Worm (Caenorhabditis elegans) whole organism, young adult: ENCODE data around the gene F02D10.6.
"Not testable (repeated sequence)": the region's sequence is repeated elsewhere in the genome, so short reads cannot be mapped to it uniquely, and the experiment has no call there.

ENCODE experiments used
- Y95B8A.8 ChIP-seq: fragments of 200-800 bp; sonication (Bioruptor generic); IDR thresholded peaks from 2 replicates; pipeline ENCODE4 v1.3.6; 2022; ENCODE audit warnings: missing genetic modification reagents, missing genetic modification characterization, missing compliant biosample characterization
- bed-2 ChIP-seq: fragments of 200-800 bp; sonication (Bioruptor generic); IDR thresholded peaks from 2 replicates; pipeline ENCODE4 v1.3.6; 2022; ENCODE audit warnings: missing genetic modification reagents, missing genetic modification characterization, missing compliant biosample characterization
- ceh-100 ChIP-seq: fragments of 200-800 bp; sonication (Bioruptor generic); IDR thresholded peaks from 2 replicates; pipeline ENCODE4 v1.3.6; 2022; ENCODE audit warnings: missing genetic modification reagents, missing genetic modification characterization, missing compliant biosample characterization
- let-526 ChIP-seq: fragments of 200-800 bp; sonication (Bioruptor generic); IDR thresholded peaks from 2 replicates; pipeline ENCODE4 v1.3.6; 2022; ENCODE audit warnings: missing genetic modification reagents, missing genetic modification characterization, missing compliant biosample characterization

DNA sequence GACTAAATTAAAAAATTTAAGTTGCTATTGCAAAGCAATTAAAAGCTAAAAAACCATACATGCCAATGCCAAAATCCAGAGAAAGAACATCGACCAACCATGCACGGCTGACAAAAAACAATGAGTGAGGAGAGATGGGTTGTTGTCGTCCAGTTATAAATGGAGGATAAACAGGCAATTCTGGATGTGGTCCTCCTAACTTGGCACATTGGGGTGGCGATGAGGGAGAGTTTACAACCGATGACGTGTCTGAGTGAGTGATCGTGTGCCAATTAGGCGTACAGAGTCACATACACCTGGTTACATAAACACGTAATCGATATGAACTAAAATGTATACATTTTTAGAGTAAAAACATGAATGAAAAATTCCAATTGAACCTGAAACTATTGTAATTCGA is 20.1 kb downstream of the F02D10.6 start, which contains the start of gene C29F7.10:
- not testable (repeated sequence) for TF ChIP-seq bed-2 (GFP tag; lab: Robert Waterston, UW); Y95B8A.8; let-526; ceh-100 (GFP tag; lab: Robert Waterston, UW)
